Fruit fly (Drosophila melanogaster) whole organism, embryonic: ENCODE measurements around the gene CG8289.

Experiments used
- Aef1 ChIP-seq: fragments of 200-800 bp; sonication (Bioruptor generic); IDR thresholded peaks from 3 replicates; pipeline ENCODE4 v1.3.6; 2022; ENCODE audit warnings: missing biosample characterization, missing genetic modification characterization
- Asciz ChIP-seq: fragments of 200-800 bp; sonication (Bioruptor generic); optimal IDR thresholded peaks from 2 replicates; lab custom pipeline; 2017; ENCODE audit warnings: missing biosample characterization, mild to moderate bottlenecking, missing genetic modification characterization, missing genetic modification reagents
- Atf6 ChIP-seq: fragments of 200-800 bp; sonication (Bioruptor generic); IDR thresholded peaks from 2 replicates; pipeline ENCODE4 v1.3.6; 2022; ENCODE audit warnings: missing biosample characterization, missing genetic modification characterization
- Bdp1 ChIP-seq: fragments of 200-800 bp; sonication (Bioruptor generic); optimal IDR thresholded peaks from 3 replicates; lab custom pipeline; 2016; ENCODE audit warnings: missing biosample characterization, missing genetic modification characterization
- CG13624 ChIP-seq: fragments of 200-800 bp; sonication (Bioruptor generic); optimal IDR thresholded peaks from 2 replicates; lab custom pipeline; 2016; ENCODE audit warnings: missing biosample characterization, missing genetic modification characterization
- CG15696 ChIP-seq: fragments of 200-800 bp; sonication (Bioruptor generic); optimal IDR thresholded peaks from 2 replicates; lab custom pipeline; 2019; ENCODE audit warnings: missing biosample characterization, mild to moderate bottlenecking, missing genetic modification characterization, moderate library complexity
- CG1647 ChIP-seq: fragments of 200-800 bp; sonication (Bioruptor generic); optimal IDR thresholded peaks from 3 replicates; lab custom pipeline; 2016; ENCODE audit warnings: missing biosample characterization, missing genetic modification characterization
- CG17359 ChIP-seq: fragments of 200-800 bp; sonication (Bioruptor generic); optimal IDR thresholded peaks from 3 replicates; lab custom pipeline; 2018; ENCODE audit warnings: missing biosample characterization, mild to moderate bottlenecking, missing genetic modification characterization, moderate library complexity
- CG1832 ChIP-seq: fragments of 200-800 bp; sonication (Bioruptor generic); optimal IDR thresholded peaks from 2 replicates; lab custom pipeline; 2017; ENCODE audit warnings: missing biosample characterization, mild to moderate bottlenecking, missing genetic modification characterization, inconsistent platforms
- CG18619 ChIP-seq: fragments of 200-800 bp; sonication (Bioruptor generic); optimal IDR thresholded peaks from 3 replicates; lab custom pipeline; 2017; ENCODE audit warnings: missing biosample characterization, mild to moderate bottlenecking, missing genetic modification characterization
- CG2116 ChIP-seq: fragments of 200-800 bp; sonication (Bioruptor generic); optimal IDR thresholded peaks from 3 replicates; lab custom pipeline; 2018; ENCODE audit warnings: missing biosample characterization, mild to moderate bottlenecking, missing genetic modification characterization
- CG34376 ChIP-seq: fragments of 200-800 bp; sonication (Bioruptor generic); optimal IDR thresholded peaks from 2 replicates; lab custom pipeline; 2018; ENCODE audit warnings: missing biosample characterization, mild to moderate bottlenecking, missing genetic modification characterization
- CG6689 ChIP-seq: fragments of 200-800 bp; sonication (Bioruptor generic); IDR thresholded peaks from 2 replicates; pipeline ENCODE4 v1.3.6; 2022; ENCODE audit warnings: missing biosample characterization, missing genetic modification characterization
- CG6854 ChIP-seq: fragments of 200-800 bp; sonication (Bioruptor generic); optimal IDR thresholded peaks from 3 replicates; lab custom pipeline; 2017; ENCODE audit warnings: missing biosample characterization, mild to moderate bottlenecking, missing genetic modification characterization
- CG7987 ChIP-seq: fragments of 200-800 bp; sonication (Bioruptor generic); optimal IDR thresholded peaks from 2 replicates; lab custom pipeline; 2018; ENCODE audit warnings: missing biosample characterization, mild to moderate bottlenecking, missing genetic modification characterization, moderate library complexity
- Chrac-16 ChIP-seq: fragments of 200-800 bp; sonication (Bioruptor generic); optimal IDR thresholded peaks from 3 replicates; lab custom pipeline; 2016; ENCODE audit warnings: missing biosample characterization, missing genetic modification characterization
- Doc3 ChIP-seq: fragments of 200-800 bp; sonication (Bioruptor generic); IDR thresholded peaks from 3 replicates; pipeline ENCODE4 v1.3.6; 2022; ENCODE audit warnings: missing biosample characterization, missing genetic modification characterization; ENCODE audit not compliant: partially characterized antibody
- Dp ChIP-seq: fragments of 200-800 bp; sonication (Bioruptor generic); optimal IDR thresholded peaks from 2 replicates; lab custom pipeline; 2018; ENCODE audit warnings: missing biosample characterization, mild to moderate bottlenecking, missing genetic modification characterization, moderate library complexity
- Elba2 ChIP-seq: fragments of 200-800 bp; sonication (Bioruptor generic); optimal IDR thresholded peaks from 3 replicates; lab custom pipeline; 2016; ENCODE audit warnings: missing biosample characterization, missing genetic modification characterization
- Gsc ChIP-seq: fragments of 200-800 bp; sonication (Bioruptor generic); IDR thresholded peaks from 2 replicates; pipeline ENCODE4 v1.3.6; 2022; ENCODE audit warnings: missing biosample characterization, missing genetic modification characterization
- Meics ChIP-seq: fragments of 200-800 bp; sonication (Bioruptor generic); optimal IDR thresholded peaks from 2 replicates; lab custom pipeline; 2017; ENCODE audit warnings: missing biosample characterization, mild to moderate bottlenecking, missing genetic modification characterization
- NC2α ChIP-seq: fragments of 200-800 bp; sonication (Bioruptor generic); optimal IDR thresholded peaks from 2 replicates; lab custom pipeline; 2016; ENCODE audit warnings: missing biosample characterization, missing genetic modification characterization
- Nf-YC ChIP-seq: fragments of 200-800 bp; optimal IDR thresholded peaks from 3 replicates; lab custom pipeline; 2019; ENCODE audit warnings: missing biosample characterization, mild to moderate bottlenecking, missing genetic modification characterization, moderate library complexity
- Optix ChIP-seq: fragments of 200-800 bp; sonication (Bioruptor generic); IDR thresholded peaks from 3 replicates; pipeline ENCODE4 v1.3.6; 2022; ENCODE audit warnings: missing biosample characterization, missing genetic modification characterization
- PHDP ChIP-seq: fragments of 200-800 bp; sonication (Bioruptor generic); optimal IDR thresholded peaks from 3 replicates; lab custom pipeline; 2018; ENCODE audit warnings: missing biosample characterization, mild to moderate bottlenecking, missing genetic modification characterization, moderate library complexity
- Sox102F ChIP-seq: fragments of 200-800 bp; sonication (Bioruptor generic); optimal IDR thresholded peaks from 2 replicates; lab custom pipeline; 2018; ENCODE audit warnings: missing biosample characterization, mild to moderate bottlenecking, missing genetic modification characterization, moderate library complexity
- Tbp ChIP-seq: fragments of >200 bp; optimal IDR thresholded peaks from 2 replicates; lab custom pipeline; 2018; ENCODE audit warnings: missing biosample characterization, missing genetic modification characterization
- Vsx1 ChIP-seq: fragments of 200-800 bp; sonication (Bioruptor generic); optimal IDR thresholded peaks from 2 replicates; lab custom pipeline; 2017; ENCODE audit warnings: missing biosample characterization, mild to moderate bottlenecking, missing genetic modification characterization, missing genetic modification reagents
- abd-A ChIP-seq: fragments of 200-800 bp; sonication (Bioruptor generic); optimal IDR thresholded peaks from 3 replicates; lab custom pipeline; 2019; ENCODE audit warnings: missing biosample characterization, mild to moderate bottlenecking, missing genetic modification characterization, moderate library complexity
- bcd ChIP-seq: fragments of 200-800 bp; sonication (Bioruptor generic); optimal IDR thresholded peaks from 2 replicates; lab custom pipeline; 2017; ENCODE audit warnings: missing biosample characterization, mild to moderate bottlenecking, missing genetic modification characterization
- bigmax ChIP-seq: fragments of 200-800 bp; sonication (Bioruptor generic); optimal IDR thresholded peaks from 2 replicates; lab custom pipeline; 2018; ENCODE audit warnings: missing biosample characterization, mild to moderate bottlenecking, missing genetic modification characterization
- crc ChIP-seq: fragments of 200-800 bp; sonication (Bioruptor generic); optimal IDR thresholded peaks from 2 replicates; lab custom pipeline; 2016; ENCODE audit warnings: missing biosample characterization, missing genetic modification characterization
- dan ChIP-seq: fragments of 200-800 bp; sonication (Bioruptor generic); IDR thresholded peaks from 2 replicates; pipeline ENCODE4 v1.3.6; 2022; ENCODE audit warnings: missing biosample characterization, missing genetic modification characterization
- dimm ChIP-seq: fragments of 200-800 bp; sonication (Bioruptor generic); IDR thresholded peaks from 2 replicates; pipeline ENCODE4 v1.3.6; 2022; ENCODE audit warnings: missing biosample characterization, missing genetic modification characterization
- dm ChIP-seq: fragments of 200-800 bp; sonication (Bioruptor generic); optimal IDR thresholded peaks from 3 replicates; lab custom pipeline; 2016; ENCODE audit warnings: missing biosample characterization, missing genetic modification characterization
- dpn ChIP-seq, 2 experiments: fragments of 200-800 bp; sonication (Bioruptor generic); optimal IDR thresholded peaks; 3 replicates each; lab custom pipeline; 2016; ENCODE audit warnings: missing biosample characterization in 2 of 2, missing genetic modification characterization in 2 of 2
- fd96Cb ChIP-seq: fragments of 200-800 bp; sonication (Bioruptor generic); optimal IDR thresholded peaks from 2 replicates; lab custom pipeline; 2018; ENCODE audit warnings: missing biosample characterization, mild to moderate bottlenecking, missing genetic modification characterization, moderate library complexity
- fu2 ChIP-seq: fragments of 200-800 bp; sonication (Bioruptor generic); optimal IDR thresholded peaks from 2 replicates; lab custom pipeline; 2016; ENCODE audit warnings: missing biosample characterization, missing genetic modification characterization
- gce ChIP-seq: fragments of 200-800 bp; sonication (Bioruptor generic); IDR thresholded peaks from 3 replicates; pipeline ENCODE4 v1.3.6; 2022; ENCODE audit warnings: missing biosample characterization, missing genetic modification characterization
- insv ChIP-seq, 2 experiments: fragments of 200-800 bp; sonication (Bioruptor generic); optimal IDR thresholded peaks; 3 replicates each; lab custom pipeline; 2016 to 2018; ENCODE audit warnings: missing biosample characterization in 2 of 2, missing genetic modification characterization in 2 of 2
- maf-S ChIP-seq: fragments of 200-800 bp; sonication (Bioruptor generic); optimal IDR thresholded peaks from 2 replicates; lab custom pipeline; 2016; ENCODE audit warnings: missing biosample characterization, missing genetic modification characterization
- mam ChIP-seq: fragments of 200-800 bp; sonication (Bioruptor generic); optimal IDR thresholded peaks from 3 replicates; lab custom pipeline; 2016; ENCODE audit warnings: missing biosample characterization, missing genetic modification characterization
- nau ChIP-seq: fragments of 200-800 bp; sonication (Bioruptor generic); optimal IDR thresholded peaks from 3 replicates; lab custom pipeline; 2017; ENCODE audit warnings: missing biosample characterization, mild to moderate bottlenecking, missing genetic modification characterization, missing genetic modification reagents
- sc ChIP-seq, 3 experiments: fragments of >200 bp in 2 of 3; fragments of 200-800 bp in 1 of 3; sonication (Bioruptor generic) in 1 of 3; optimal IDR thresholded peaks; 2 replicates in 2 of 3; 3 replicates in 1 of 3; lab custom pipeline; 2017; ENCODE audit warnings: mild to moderate bottlenecking in 1 of 3, missing biosample characterization in 1 of 3, missing genetic modification characterization in 1 of 3, missing genetic modification reagents in 1 of 3
- sens-2 ChIP-seq: fragments of 200-800 bp; sonication (Bioruptor generic); IDR thresholded peaks from 2 replicates; pipeline ENCODE4 v1.3.6; 2022; ENCODE audit warnings: missing biosample characterization, missing genetic modification characterization
- seq ChIP-seq: fragments of 200-800 bp; sonication (Bioruptor generic); IDR thresholded peaks from 2 replicates; pipeline ENCODE4 v1.3.6; 2022; ENCODE audit warnings: missing biosample characterization, missing genetic modification characterization
- sima ChIP-seq: fragments of 200-800 bp; sonication (Bioruptor generic); optimal IDR thresholded peaks from 2 replicates; lab custom pipeline; 2016; ENCODE audit warnings: missing biosample characterization, missing genetic modification characterization
- slbo ChIP-seq: fragments of 200-800 bp; sonication (Bioruptor generic); IDR thresholded peaks from 2 replicates; pipeline ENCODE4 v1.3.6; 2022; ENCODE audit warnings: missing biosample characterization, missing genetic modification characterization
- tup ChIP-seq: fragments of 200-800 bp; sonication (Bioruptor generic); optimal IDR thresholded peaks from 2 replicates; lab custom pipeline; 2016; ENCODE audit warnings: missing biosample characterization, mild to moderate bottlenecking, missing genetic modification characterization, moderate library complexity
- wdn ChIP-seq: fragments of 200-800 bp; sonication (Bioruptor generic); IDR thresholded peaks from 2 replicates; pipeline ENCODE4 v1.3.6; 2022; ENCODE audit warnings: missing biosample characterization, missing genetic modification characterization
- zf30C ChIP-seq: fragments of 200-800 bp; sonication (Bioruptor generic); optimal IDR thresholded peaks from 3 replicates; lab custom pipeline; 2018; ENCODE audit warnings: missing biosample characterization, mild to moderate bottlenecking, missing genetic modification characterization

Gene CG8289

DNA sequence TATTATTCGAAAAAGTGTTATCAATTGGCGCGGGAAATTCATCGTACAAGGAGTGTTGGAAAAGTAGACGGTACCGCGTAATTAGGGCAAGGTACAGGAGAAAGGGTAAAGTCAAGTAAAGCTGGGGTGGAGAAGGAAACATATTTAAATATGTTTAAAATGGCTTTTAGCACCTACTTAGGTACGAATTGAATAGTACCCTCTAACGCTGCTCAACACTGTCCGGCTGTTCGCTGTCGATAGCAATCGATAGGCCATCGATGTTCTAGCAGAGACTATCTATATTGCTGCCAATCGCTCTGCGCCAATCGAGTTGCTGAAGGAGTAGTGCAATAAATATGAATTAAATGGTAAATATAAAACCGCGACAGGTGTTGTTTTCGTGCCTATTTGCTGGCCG is 36.5 kb downstream of the CG8289 start, which contains the start of gene X11L (continued):
- TF ChIP-seq CG6854 (GFP tag; lab: Kevin White, UChicago) (no peak), PHDP (tag; lab: Kevin White, UChicago) (no peak), Asciz (GFP tag; lab: Kevin White, UChicago) (no peak), NC2α (GFP tag; lab: Kevin White, UChicago) (no peak), dpn (GFP tag; optimal IDR thresholded peaks at IDR 0.05; lab: Kevin White, UChicago) (peak; percentile 76 to 77), CG13624 (GFP tag; lab: Kevin White, UChicago) (peak; percentile 69), abd-A (no peak), dimm (GFP tag; lab: Robert Waterston, UW) (no peak), Meics (GFP tag; lab: Kevin White, UChicago) (peak; percentile 66), dan (GFP tag; lab: Robert Waterston, UW) (no peak), bcd (GFP tag; lab: Kevin White, UChicago) (no peak), Atf6 (GFP tag; lab: Robert Waterston, UW) (no peak), CG34376 (no peak), sens-2 (GFP tag; lab: Robert Waterston, UW) (no peak), wdn (0 out of 2 replicates have a peak, but pooled peaks have one; percentile 42), Nf-YC (tag; lab: Kevin White, UChicago) (peak; percentile 31), mam (peak; percentile 87), CG7987 (GFP tag; lab: Kevin White, UChicago) (peak; percentile 29), slbo (GFP tag; lab: Robert Waterston, UW) (peak; percentile 81), Doc3 (GFP tag; lab: Robert Waterston, UW) (peak; percentile 76), Vsx1 (GFP tag; lab: Kevin White, UChicago) (no peak), fu2 (GFP tag; lab: Kevin White, UChicago) (peak; percentile 61), Optix (GFP tag; lab: Robert Waterston, UW) (peak; percentile 75), Gsc (GFP tag; lab: Robert Waterston, UW) (no peak), maf-S (peak; percentile 55), fd96Cb (tag; lab: Kevin White, UChicago) (peak; percentile 32), CG15696 (tag; lab: Kevin White, UChicago) (no peak), Bdp1 (GFP tag; lab: Kevin White, UChicago) (peak; percentile 70), Dp (GFP tag; lab: Kevin White, UChicago) (peak; percentile 72), CG1647 (peak; percentile 67), seq (GFP tag; lab: Robert Waterston, UW) (0 out of 2 replicates have a peak, but pooled peaks have one; percentile 24), dm (GFP tag; lab: Kevin White, UChicago) (peak; percentile 8), insv (GFP tag; optimal IDR thresholded peaks at IDR 0.05; lab: Kevin White, UChicago) (no peak), Chrac-16 (GFP tag; lab: Kevin White, UChicago) (peak; percentile 69), CG6689 (GFP tag; lab: Robert Waterston, UW) (peak; percentile 54), bigmax (no peak), zf30C (GFP tag; lab: Kevin White, UChicago) (no peak), sima (GFP tag; lab: Kevin White, UChicago) (no peak), sc (optimal IDR thresholded peaks at IDR 0.05; lab: Kevin White, UChicago) (no peak), sc (GFP tag; optimal IDR thresholded peaks at IDR 0.05; lab: Kevin White, UChicago) (no peak), CG18619 (GFP tag; lab: Kevin White, UChicago) (peak; percentile 69), Aef1 (GFP tag; lab: Robert Waterston, UW) (peak; percentile 29; the same call in 1 of the 3 replicates), crc (GFP tag; lab: Kevin White, UChicago) (peak; percentile 31), Elba2 (peak; percentile 24), CG1832 (no peak), gce (GFP tag; lab: Robert Waterston, UW) (no peak), nau (GFP tag; lab: Kevin White, UChicago) (no peak), CG17359 (peak; percentile 38), tup (peak; percentile 68), Sox102F (GFP tag; lab: Kevin White, UChicago) (no peak), Tbp (GFP tag; lab: Kevin White, UChicago) (no peak), CG2116 (peak; percentile 84)
